Fruit fly (Drosophila melanogaster): ENCODE data around the gene Sh.

Sh gene

DNA sequence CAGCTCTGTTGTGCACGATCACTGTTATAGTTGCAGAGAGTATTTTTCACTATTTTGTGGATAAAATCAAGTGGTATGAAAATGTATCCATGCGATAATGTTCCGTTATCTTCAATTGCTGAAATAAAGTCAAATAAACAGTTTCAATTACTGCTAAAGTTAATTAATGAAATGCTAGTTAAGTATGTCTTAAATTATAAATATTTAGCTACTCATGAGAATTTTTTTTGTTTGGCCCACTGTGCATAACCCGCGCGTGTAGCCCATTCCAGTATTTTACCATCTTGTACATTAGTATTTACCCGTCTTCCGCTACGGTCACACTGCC is 22.4 kb upstream of the Sh start, which contains the start of gene Ada3 (continued):
- TF ChIP-seq CG12659 (GFP tag; optimal IDR thresholded peaks at IDR 0.05) (peak; percentile 88), ash1 (GFP tag; optimal IDR thresholded peaks at IDR 0.05) (no peak), CHES-1-like (GFP tag; optimal IDR thresholded peaks at IDR 0.05) (peak; percentile 75), CG10321 (GFP tag; IDR thresholded peaks at IDR 0.05) (no peak), h (optimal IDR thresholded peaks at IDR 0.05) (no peak), Dp (GFP tag; optimal IDR thresholded peaks at IDR 0.05) (peak; percentile 44), Xbp1 (GFP tag; optimal IDR thresholded peaks at IDR 0.05) (peak; percentile 79), zen2 (GFP tag; IDR thresholded peaks at IDR 0.05; ENCODE audit: partially characterized antibody) (no peak), HHEX (GFP tag; optimal IDR thresholded peaks at IDR 0.05) (peak; percentile 63), CG7786 (GFP tag; optimal IDR thresholded peaks at IDR 0.05) (peak; percentile 76), CG9727 (GFP tag; optimal IDR thresholded peaks at IDR 0.05) (peak; percentile 74), ftz-f1 (GFP tag; optimal IDR thresholded peaks at IDR 0.05) (no peak), CG2875 (GFP tag; optimal IDR thresholded peaks at IDR 0.05) (no peak), ham (GFP tag; IDR thresholded peaks at IDR 0.05) (no peak), tio (GFP tag; optimal IDR thresholded peaks at IDR 0.05) (no peak), CG12769 (tag; optimal IDR thresholded peaks at IDR 0.05) (peak; percentile 80), TFAM (GFP tag; optimal IDR thresholded peaks at IDR 0.05) (no peak), CG14014 (GFP tag; IDR thresholded peaks at IDR 0.05) (peak; percentile 69), CG11093 (GFP tag; IDR thresholded peaks at IDR 0.05) (peak; percentile 50; the same call in 1 of the 3 replicates), Oaz (GFP tag; IDR thresholded peaks at IDR 0.05) (peak; percentile 57), Elba2 (GFP tag; optimal IDR thresholded peaks at IDR 0.05) (peak; percentile 36), lbe (GFP tag; optimal IDR thresholded peaks at IDR 0.05) (peak; percentile 61), CG31388 (GFP tag; optimal IDR thresholded peaks at IDR 0.05) (no peak), kay (GFP tag; optimal IDR thresholded peaks at IDR 0.05) (peak; percentile 27), Atf-2 (GFP tag; optimal IDR thresholded peaks at IDR 0.05) (peak; percentile 71), CG12104 (GFP tag; optimal IDR thresholded peaks at IDR 0.05) (peak; percentile 60), fd102C (GFP tag; optimal IDR thresholded peaks at IDR 0.05) (no peak), CG6689 (GFP tag; IDR thresholded peaks at IDR 0.05) (peak; percentile 71), BEAF-32 (GFP tag; optimal IDR thresholded peaks at IDR 0.05) (peak; percentile 53), CG1792 (GFP tag; optimal IDR thresholded peaks at IDR 0.05) (peak; percentile 61), Camta (GFP tag; optimal IDR thresholded peaks at IDR 0.05) (peak; percentile 64), ato (GFP tag; IDR thresholded peaks at IDR 0.05; ENCODE audit: partially characterized antibody) (no peak), usp (GFP tag; optimal IDR thresholded peaks at IDR 0.05) (no peak), pfk (GFP tag; optimal IDR thresholded peaks at IDR 0.05) (no peak), Fer1 (GFP tag; optimal IDR thresholded peaks at IDR 0.05) (peak; percentile 74), CG15514 (GFP tag; optimal IDR thresholded peaks at IDR 0.05) (peak; percentile 59), Jarid2 (GFP tag; optimal IDR thresholded peaks at IDR 0.05) (no peak), CG2202 (tag; optimal IDR thresholded peaks at IDR 0.05) (no peak), CG16815 (GFP tag; optimal IDR thresholded peaks at IDR 0.05) (peak; percentile 66), rib (GFP tag; IDR thresholded peaks at IDR 0.05) (no peak), CG3407 (GFP tag; optimal IDR thresholded peaks at IDR 0.05) (peak; percentile 52), Six4 (GFP tag; optimal IDR thresholded peaks at IDR 0.05) (peak; percentile 57), CG4820 (GFP tag; optimal IDR thresholded peaks at IDR 0.05) (peak; percentile 68), Hr3 (GFP tag; optimal IDR thresholded peaks at IDR 0.05) (peak; percentile 79), Fer3 (tag; optimal IDR thresholded peaks at IDR 0.05) (peak; percentile 61), sens (GFP tag) (peak; percentile 97), CG14667 (GFP tag; IDR thresholded peaks at IDR 0.05) (peak; percentile 54), CG16863 (GFP tag; optimal IDR thresholded peaks at IDR 0.05) (peak; percentile 77), CG16779 (GFP tag; IDR thresholded peaks at IDR 0.05) (peak; percentile 23; the same call in 1 of the 2 replicates), Ada2b (GFP tag; IDR thresholded peaks at IDR 0.05) (peak; percentile 41; the same call in 1 of the 2 replicates), CG1603 (tag; optimal IDR thresholded peaks at IDR 0.05) (peak; percentile 70), YL-1 (GFP tag; optimal IDR thresholded peaks at IDR 0.05) (peak; percentile 44)

Measured in whole organism, embryonic.